Worm (Caenorhabditis elegans) whole organism, young adult: Measurements from ENCODE around the gene hcp-2.

Experiments
- B0261.1 ChIP-seq: sonication (generic microtip); optimal IDR thresholded peaks from 2 replicates; lab custom pipeline; 2016; ENCODE audit warnings: mild to moderate bottlenecking, missing genetic modification characterization, moderate library complexity, missing compliant biosample characterization
- C17E4.6 ChIP-seq: fragments of 200-800 bp; sonication (Bioruptor generic); IDR thresholded peaks from 2 replicates; pipeline ENCODE4 v1.3.6; 2022; ENCODE audit warnings: missing genetic modification reagents, missing genetic modification characterization, missing compliant biosample characterization
- F23B12.7 ChIP-seq: sonication (generic microtip); optimal IDR thresholded peaks from 2 replicates; lab custom pipeline; 2017; ENCODE audit warnings: missing genetic modification characterization, mild to moderate bottlenecking, missing compliant biosample characterization, antibody characterized with exemption, moderate library complexity; ENCODE audit not compliant: insufficient read depth
- F33H1.4 ChIP-seq: fragments of 200-800 bp; sonication (Bioruptor generic); IDR thresholded peaks from 2 replicates; pipeline ENCODE4 v1.3.6; 2022; ENCODE audit warnings: missing genetic modification reagents, missing genetic modification characterization, missing compliant biosample characterization
- F37B4.10 ChIP-seq: fragments of 200-800 bp; sonication (Bioruptor generic); IDR thresholded peaks from 2 replicates; pipeline ENCODE4 v1.3.6; 2022; ENCODE audit warnings: missing genetic modification characterization, missing compliant biosample characterization
- F49E8.2 ChIP-seq: sonication (generic microtip); optimal IDR thresholded peaks from 3 replicates; lab custom pipeline; 2017; ENCODE audit warnings: missing genetic modification characterization, mild to moderate bottlenecking, missing compliant biosample characterization, antibody characterized with exemption, moderate library complexity; ENCODE audit not compliant: insufficient read depth
- K12H6.12 ChIP-seq: fragments of 200-800 bp; sonication (Bioruptor generic); optimal IDR thresholded peaks from 2 replicates; lab custom pipeline; 2018; ENCODE audit warnings: mild to moderate bottlenecking, missing genetic modification characterization, missing compliant biosample characterization
- Y53G8AR.9 ChIP-seq: fragments of 200-800 bp; sonication (Bioruptor generic); conservative IDR thresholded peaks from 2 replicates; pipeline ENCODE4 v1.3.6; 2022; ENCODE audit warnings: missing genetic modification reagents, missing genetic modification characterization, missing compliant biosample characterization
- Y67H2A.10 ChIP-seq: fragments of 200-800 bp; sonication (Bioruptor generic); conservative IDR thresholded peaks from 2 replicates; pipeline ENCODE4 v1.3.6; 2022; ENCODE audit warnings: missing genetic modification reagents, missing genetic modification characterization, missing compliant biosample characterization
- Y79H2A.3 ChIP-seq: fragments of 200-800 bp; sonication (Bioruptor generic); conservative IDR thresholded peaks from 2 replicates; pipeline ENCODE4 v1.3.6; 2022; ENCODE audit warnings: missing genetic modification reagents, missing genetic modification characterization, missing compliant biosample characterization
- ama-1 ChIP-seq, 3 experiments: fragments of 150-350 bp in 1 of 3; sonication (generic microtip) in 2 of 3; optimal IDR thresholded peaks; 2 replicates each; lab custom pipeline; 2014 to 2018; ENCODE audit warnings: missing biosample characterization in 2 of 3, missing genetic modification characterization in 2 of 3, missing genetic modification reagents in 2 of 3
- attf-5 ChIP-seq: fragments of 200-800 bp; sonication (Bioruptor generic); optimal IDR thresholded peaks from 2 replicates; lab custom pipeline; 2018; ENCODE audit warnings: mild to moderate bottlenecking, missing genetic modification characterization, missing compliant biosample characterization
- bed-2 ChIP-seq: fragments of 200-800 bp; sonication (Bioruptor generic); IDR thresholded peaks from 2 replicates; pipeline ENCODE4 v1.3.6; 2022; ENCODE audit warnings: missing genetic modification reagents, missing genetic modification characterization, missing compliant biosample characterization
- cebp-1 ChIP-seq, 2 experiments: fragments of 200-800 bp in 1 of 2; sonication (Bioruptor generic) in 1 of 2; sonication (generic microtip) in 1 of 2; IDR thresholded peaks in 1 of 2; optimal IDR thresholded peaks in 1 of 2; 2 replicates each; pipeline versions ENCODE4 v1.3.6 to Lab custom; 2017 to 2022; ENCODE audit warnings: missing compliant biosample characterization in 2 of 2, missing genetic modification characterization in 2 of 2, mild to moderate bottlenecking in 1 of 2, missing genetic modification reagents in 1 of 2, moderate library complexity in 1 of 2
- cebp-2 ChIP-seq: fragments of 200-800 bp; sonication (Bioruptor generic); IDR thresholded peaks from 2 replicates; pipeline ENCODE4 v1.3.6; 2022; ENCODE audit warnings: missing genetic modification characterization, missing compliant biosample characterization
- ceh-58 ChIP-seq: fragments of 200-800 bp; sonication (Bioruptor generic); IDR thresholded peaks from 2 replicates; pipeline ENCODE4 v1.3.6; 2022; ENCODE audit warnings: missing genetic modification characterization, missing compliant biosample characterization
- ceh-79 ChIP-seq: sonication (generic microtip); optimal IDR thresholded peaks from 2 replicates; lab custom pipeline; 2017; ENCODE audit warnings: mild to moderate bottlenecking, missing genetic modification characterization, missing compliant biosample characterization
- egrh-3 ChIP-seq: fragments of 200-800 bp; sonication (Bioruptor generic); IDR thresholded peaks from 2 replicates; pipeline ENCODE4 v1.3.6; 2022; ENCODE audit warnings: missing genetic modification reagents, missing genetic modification characterization, missing compliant biosample characterization
- ekl-4 ChIP-seq: fragments of 200-800 bp; sonication (Bioruptor generic); IDR thresholded peaks from 2 replicates; pipeline ENCODE4 v1.3.6; 2022; ENCODE audit warnings: missing genetic modification reagents, missing genetic modification characterization, missing compliant biosample characterization
- gei-17 ChIP-seq: fragments of 200-800 bp; sonication (Bioruptor generic); optimal IDR thresholded peaks from 2 replicates; lab custom pipeline; 2018; ENCODE audit warnings: mild to moderate bottlenecking, missing genetic modification characterization, missing compliant biosample characterization
- him-1 ChIP-seq: sonication (generic microtip); optimal IDR thresholded peaks from 2 replicates; lab custom pipeline; 2016; ENCODE audit warnings: missing genotype, missing genetic modification reagents, missing genetic modification characterization, missing compliant biosample characterization
- hmg-1.2 ChIP-seq: fragments of 200-800 bp; sonication (Bioruptor generic); IDR thresholded peaks from 2 replicates; pipeline ENCODE4 v1.3.6; 2022; ENCODE audit warnings: missing genetic modification reagents, missing genetic modification characterization, missing compliant biosample characterization
- lag-1 ChIP-seq: fragments of 200-800 bp; sonication (Bioruptor generic); IDR thresholded peaks from 2 replicates; pipeline ENCODE4 v1.3.6; 2022; ENCODE audit warnings: missing genetic modification reagents, missing genetic modification characterization, missing compliant biosample characterization
- lin-26 ChIP-seq: fragments of 200-800 bp; sonication (Bioruptor generic); IDR thresholded peaks from 2 replicates; pipeline ENCODE4 v1.3.6; 2022; ENCODE audit warnings: missing genetic modification reagents, missing genetic modification characterization, missing compliant biosample characterization
- lsl-1 ChIP-seq: fragments of 200-800 bp; sonication (Bioruptor generic); optimal IDR thresholded peaks from 2 replicates; lab custom pipeline; 2018; ENCODE audit warnings: mild to moderate bottlenecking, missing genetic modification characterization, moderate library complexity, missing compliant biosample characterization
- madf-3 ChIP-seq: fragments of 200-800 bp; sonication (Bioruptor generic); IDR thresholded peaks from 2 replicates; pipeline ENCODE4 v1.3.6; 2022; ENCODE audit warnings: missing genetic modification reagents, missing genetic modification characterization, missing compliant biosample characterization
- madf-6 ChIP-seq: fragments of 200-800 bp; sonication (Bioruptor generic); IDR thresholded peaks from 2 replicates; pipeline ENCODE4 v1.3.6; 2022; ENCODE audit warnings: missing genetic modification reagents, missing genetic modification characterization, missing compliant biosample characterization
- madf-8 ChIP-seq: fragments of 200-800 bp; sonication (Bioruptor generic); conservative IDR thresholded peaks from 2 replicates; pipeline ENCODE4 v1.3.6; 2022; ENCODE audit warnings: missing genetic modification reagents, missing genetic modification characterization, missing compliant biosample characterization
- mel-28 ChIP-seq: sonication (generic microtip); optimal IDR thresholded peaks from 2 replicates; lab custom pipeline; 2016; ENCODE audit warnings: borderline replicate concordance, mild to moderate bottlenecking, missing genetic modification characterization, missing compliant biosample characterization
- repo-1 ChIP-seq: sonication (generic microtip); optimal IDR thresholded peaks from 2 replicates; lab custom pipeline; 2017; ENCODE audit warnings: mild to moderate bottlenecking, missing genetic modification characterization, missing compliant biosample characterization
- rpc-1 ChIP-seq, 2 experiments: fragments of 150-350 bp in 1 of 2; sonication (generic microtip) in 1 of 2; optimal IDR thresholded peaks; 2 replicates each; lab custom pipeline; 2014 to 2018; ENCODE audit warnings: missing biosample characterization in 1 of 2, missing genetic modification characterization in 1 of 2, missing genetic modification reagents in 1 of 2, missing genotype in 1 of 2
- snpc-4 ChIP-seq, 5 experiments: fragments of 150-350 bp in 1 of 5; sonication (generic microtip) in 4 of 5; optimal IDR thresholded peaks; 2 replicates each; lab custom pipeline; 2014 to 2018; ENCODE audit warnings: missing genetic modification characterization in 5 of 5, missing biosample characterization in 3 of 5, antibody characterized with exemption in 2 of 5, mild to moderate bottlenecking in 2 of 5, missing compliant biosample characterization in 2 of 5, missing genotype in 2 of 5, moderate library complexity in 2 of 5, missing genetic modification reagents in 1 of 5
- tbx-9 ChIP-seq: sonication (generic microtip); optimal IDR thresholded peaks from 2 replicates; lab custom pipeline; 2016; ENCODE audit warnings: borderline replicate concordance, missing genetic modification characterization, inconsistent platforms, missing compliant biosample characterization
- unc-130 ChIP-seq: sonication (generic microtip); optimal IDR thresholded peaks from 2 replicates; lab custom pipeline; 2016; ENCODE audit warnings: missing genetic modification reagents, missing genetic modification characterization, missing compliant biosample characterization
- unc-62 ChIP-seq: fragments of 150-350 bp; optimal IDR thresholded peaks from 2 replicates; lab custom pipeline; 2014; ENCODE audit warnings: missing biosample characterization, missing genetic modification reagents, missing genetic modification characterization
- xnd-1 ChIP-seq: sonication (generic microtip); optimal IDR thresholded peaks from 2 replicates; lab custom pipeline; 2016; ENCODE audit warnings: missing genotype, missing genetic modification reagents, missing genetic modification characterization, missing compliant biosample characterization
- zfh-2 ChIP-seq: fragments of 200-800 bp; sonication (Bioruptor generic); conservative IDR thresholded peaks from 2 replicates; pipeline ENCODE4 v1.3.6; 2022; ENCODE audit warnings: missing genetic modification reagents, missing genetic modification characterization, missing compliant biosample characterization
- ztf-18 ChIP-seq: sonication (generic microtip); optimal IDR thresholded peaks from 2 replicates; lab custom pipeline; 2016; ENCODE audit warnings: missing genotype, mild to moderate bottlenecking, missing genetic modification characterization, missing compliant biosample characterization
- ztf-22 ChIP-seq: fragments of 200-800 bp; sonication (Bioruptor generic); optimal IDR thresholded peaks from 2 replicates; lab custom pipeline; 2018; ENCODE audit warnings: mild to moderate bottlenecking, missing genetic modification characterization, moderate library complexity, missing compliant biosample characterization

hcp-2 gene

DNA sequence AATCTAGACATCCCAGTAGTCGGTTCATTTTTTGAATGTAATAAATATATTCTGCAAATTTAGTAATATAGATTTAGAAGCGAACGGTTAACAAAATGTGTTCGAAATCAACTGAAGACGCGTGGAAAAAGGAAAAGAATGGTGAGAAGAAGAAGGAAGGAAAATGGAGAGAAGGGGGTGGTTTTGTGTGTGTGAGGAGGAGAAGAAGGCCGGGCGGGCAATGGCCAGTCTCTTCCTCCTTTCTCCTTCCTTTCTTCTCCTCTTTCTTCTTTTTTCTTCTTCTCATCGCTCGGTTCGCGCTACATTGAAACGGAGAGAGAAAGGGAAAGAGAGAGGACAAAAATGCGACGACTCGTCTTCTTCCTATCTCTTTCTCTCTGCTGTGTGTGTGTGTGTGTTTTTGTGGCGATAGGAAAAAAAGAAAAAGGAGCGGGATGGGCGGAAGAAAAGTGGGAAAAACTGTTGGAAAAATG lies 46.5 kb downstream of the hcp-2 start, which contains the start of gene ztf-9 (continued):
- TF ChIP-seq ekl-4 (GFP tag; lab: Robert Waterston, UW) (no peak), rpc-1 (optimal IDR thresholded peaks at IDR 0.05; lab: Kevin White, UChicago) (no peak), rpc-1 (tag; optimal IDR thresholded peaks at IDR 0.05; lab: Kevin White, UChicago) (no peak), ztf-22 (GFP tag; lab: Kevin White, UChicago) (no peak), snpc-4 (GFP tag; optimal IDR thresholded peaks at IDR 0.05; lab: Kevin White, UChicago) (no peak), snpc-4 (tag; optimal IDR thresholded peaks at IDR 0.05; lab: Kevin White, UChicago) (peak in 1 of 4 experiments; percentile 1)

DNA sequence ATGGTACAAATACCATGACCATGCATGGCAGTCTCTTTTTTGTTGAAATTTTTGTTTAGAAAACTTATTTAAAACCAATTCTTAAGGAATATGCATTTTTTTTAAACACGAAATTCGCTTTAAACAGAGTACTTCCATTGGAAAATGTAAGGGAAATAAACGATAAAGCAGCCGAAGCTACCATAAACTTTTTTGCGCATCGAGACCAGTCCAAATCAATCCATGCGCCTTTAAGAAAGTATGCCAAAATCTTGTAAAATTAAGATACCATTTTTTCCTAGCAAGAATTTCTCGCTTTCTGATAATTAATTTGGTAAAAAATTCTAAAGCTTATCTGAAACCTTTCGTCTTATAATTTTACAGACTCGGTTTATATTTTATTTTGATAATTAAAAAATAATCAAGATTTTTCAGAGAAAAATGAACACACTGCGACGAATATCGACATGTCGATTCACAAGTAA lies 47.0 kb downstream of the hcp-2 start, which contains the start of gene ZK287.7:
Gene ZK287.7, plus strand, starts transcription at position 414 of the 464 bp plus-strand sequence.
- peak; percentile 70 for TF ChIP-seq F33H1.4 (GFP tag; lab: Robert Waterston, UW)
- no peak for TF ChIP-seq mel-28 (tag; lab: Kevin White, UChicago)
- TF ChIP-seq bed-2 (GFP tag; lab: Robert Waterston, UW) = no peak
- TF ChIP-seq C17E4.6 = no peak
- TF ChIP-seq xnd-1 (tag; lab: Kevin White, UChicago) = peak; percentile 13
- 0 out of 2 replicates have a peak, but pooled peaks have one; percentile 37 for TF ChIP-seq madf-6 (GFP tag; lab: Robert Waterston, UW)
- TF ChIP-seq Y53G8AR.9 (GFP tag; lab: Robert Waterston, UW) = no peak
- TF ChIP-seq egrh-3 = no peak
- no peak for TF ChIP-seq cebp-1 (GFP tag; IDR thresholded peaks at IDR 0.05; lab: Robert Waterston, UW)
- no peak for TF ChIP-seq cebp-1 (tag; optimal IDR thresholded peaks at IDR 0.05; lab: Kevin White, UChicago)
- no peak for TF ChIP-seq unc-62 (GFP tag; lab: Kevin White, UChicago)
- no peak for TF ChIP-seq gei-17
- no peak for TF ChIP-seq F23B12.7 (tag; lab: Kevin White, UChicago)
- peak; percentile 76 for TF ChIP-seq lsl-1 (GFP tag; lab: Kevin White, UChicago)
- no peak for TF ChIP-seq B0261.1 (tag; lab: Kevin White, UChicago)
- no peak for TF ChIP-seq ceh-58 (GFP tag; lab: Robert Waterston, UW)
- TF ChIP-seq F37B4.10 (GFP tag; lab: Robert Waterston, UW) = no peak
- no peak for TF ChIP-seq cebp-2

DNA sequence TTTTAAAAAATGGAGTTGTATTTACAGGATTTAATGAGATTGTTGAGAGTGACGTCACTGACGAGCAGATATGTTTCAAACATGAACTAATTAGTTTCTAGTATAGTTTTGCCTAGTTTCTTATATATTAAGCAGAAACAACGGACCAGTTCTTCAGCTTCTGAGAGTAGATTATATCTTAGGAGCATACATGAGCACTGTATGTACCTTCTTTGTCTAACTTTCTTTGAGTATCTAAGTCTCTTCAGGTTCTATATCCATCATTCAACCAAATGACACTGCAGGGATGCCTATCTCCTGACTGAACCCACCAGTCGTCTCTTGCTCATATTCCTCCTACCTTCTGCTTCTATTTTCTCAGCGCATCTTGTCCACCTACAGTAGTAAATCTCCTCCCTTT lies 51.1 kb downstream of the hcp-2 start, which contains the start of gene her-1:
Gene her-1, plus strand, starts transcription at position 301 of the 400 bp plus-strand sequence.
- no peak for TF ChIP-seq lag-1 (GFP tag; lab: Robert Waterston, UW)
- TF ChIP-seq madf-6 (GFP tag; lab: Robert Waterston, UW) = no peak
- no peak for TF ChIP-seq Y67H2A.10 (GFP tag; lab: Robert Waterston, UW)
- TF ChIP-seq hmg-1.2 (GFP tag; lab: Robert Waterston, UW) = no peak
- no peak for TF ChIP-seq F49E8.2 (tag; lab: Kevin White, UChicago)
- no peak for TF ChIP-seq ama-1 (optimal IDR thresholded peaks at IDR 0.05; lab: Kevin White, UChicago)
- TF ChIP-seq ama-1 (GFP tag; optimal IDR thresholded peaks at IDR 0.05; lab: Kevin White, UChicago) = no peak
- no peak for TF ChIP-seq K12H6.12 (tag; lab: Kevin White, UChicago)
- TF ChIP-seq tbx-9 = no peak
- no peak for TF ChIP-seq madf-3 (GFP tag; lab: Robert Waterston, UW)
- TF ChIP-seq zfh-2 (GFP tag; lab: Robert Waterston, UW) = no peak
- TF ChIP-seq ceh-79 (tag; lab: Kevin White, UChicago) = no peak
- TF ChIP-seq attf-5 (GFP tag; lab: Kevin White, UChicago) = no peak
- no peak for TF ChIP-seq unc-130
- no peak for TF ChIP-seq Y79H2A.3 (GFP tag; lab: Robert Waterston, UW)
- TF ChIP-seq F37B4.10 (GFP tag; lab: Robert Waterston, UW) = no peak
- no peak for TF ChIP-seq lin-26 (GFP tag; lab: Robert Waterston, UW)
- TF ChIP-seq madf-8 (GFP tag; lab: Robert Waterston, UW) = no peak
- no peak for TF ChIP-seq him-1 (tag; lab: Kevin White, UChicago)
- TF ChIP-seq repo-1 (tag; lab: Kevin White, UChicago) = no peak
- no peak for TF ChIP-seq ztf-18 (tag; lab: Kevin White, UChicago)
